Fruit fly (Drosophila melanogaster): ENCODE data around the gene CG34049.

CG34049 gene

DNA sequence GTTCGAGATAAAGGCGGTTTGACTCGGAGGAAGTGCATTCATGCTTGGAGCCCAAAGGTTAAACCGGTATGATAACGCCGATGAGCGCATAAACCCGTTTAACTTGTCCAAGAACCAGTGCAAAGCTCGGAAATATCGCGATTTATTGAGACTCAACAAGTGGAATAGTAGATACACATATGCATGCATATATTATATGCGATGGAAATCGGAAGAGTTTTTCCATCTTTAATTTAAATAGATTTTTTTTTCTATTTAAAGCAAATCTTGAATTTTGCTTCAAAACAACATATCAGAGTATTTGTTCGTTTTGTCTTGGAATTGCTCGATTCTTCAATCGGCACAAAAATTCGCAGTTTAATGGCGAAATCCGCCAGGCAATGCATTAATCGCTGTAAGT, 42.7 kb downstream of the CG34049 start:
- TF ChIP-seq Hr78 (GFP tag; optimal IDR thresholded peaks at IDR 0.05) (no peak), sage (GFP tag; optimal IDR thresholded peaks at IDR 0.05) (peak; percentile 9), N (GFP tag; optimal IDR thresholded peaks at IDR 0.05) (no peak), GATAd (GFP tag; optimal IDR thresholded peaks at IDR 0.05) (no peak), HLH106 (tag; optimal IDR thresholded peaks at IDR 0.05) (no peak), Dif (GFP tag; optimal IDR thresholded peaks at IDR 0.05; ENCODE audit: partially characterized antibody) (peak; percentile 25)

DNA sequence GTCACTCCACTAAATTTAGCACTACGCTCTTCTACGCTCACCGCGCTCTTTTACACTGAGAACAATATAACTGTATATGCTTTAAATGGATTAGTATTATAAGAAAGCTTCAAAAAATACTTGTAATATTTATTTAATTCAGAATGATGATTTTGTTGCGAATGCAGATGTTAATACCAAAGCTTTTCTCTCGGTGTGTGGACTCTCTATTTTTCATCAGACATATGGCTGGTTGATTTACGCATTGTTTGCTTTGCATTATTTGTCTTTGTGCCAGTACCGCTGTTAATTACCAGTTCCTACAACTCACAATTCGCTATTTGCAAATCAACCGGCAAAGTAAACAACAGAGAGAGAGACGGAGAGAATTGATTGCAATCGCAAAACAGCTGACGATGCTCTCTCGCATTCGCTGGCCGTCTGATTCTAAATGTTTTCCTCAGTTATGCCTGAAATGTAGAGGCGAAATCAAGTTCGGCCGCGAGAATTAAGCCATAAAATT, 43.4 kb downstream of the CG34049 start:
- TF ChIP-seq lola (GFP tag; optimal IDR thresholded peaks at IDR 0.05): no peak
- peak; percentile 98 for TF ChIP-seq fru (GFP tag; optimal IDR thresholded peaks at IDR 0.05)
- no peak for TF ChIP-seq Dfd (GFP tag; optimal IDR thresholded peaks at IDR 0.05)
- peak; percentile 86 for TF ChIP-seq Mio (GFP tag; optimal IDR thresholded peaks at IDR 0.05)
- peak; percentile 78 for TF ChIP-seq Dif (GFP tag; optimal IDR thresholded peaks at IDR 0.05; ENCODE audit: partially characterized antibody)
- peak; percentile 100 for TF ChIP-seq Hr83 (GFP tag; optimal IDR thresholded peaks at IDR 0.05; ENCODE audit: poor library complexity, severe bottlenecking)
- no peak for TF ChIP-seq usp (GFP tag; optimal IDR thresholded peaks at IDR 0.05)
- peak; percentile 96 for TF ChIP-seq sage (GFP tag; optimal IDR thresholded peaks at IDR 0.05)
- no peak for TF ChIP-seq Hr78 (GFP tag; optimal IDR thresholded peaks at IDR 0.05)
- TF ChIP-seq HLH106 (tag; optimal IDR thresholded peaks at IDR 0.05): peak; percentile 97
- TF ChIP-seq N (GFP tag; optimal IDR thresholded peaks at IDR 0.05): no peak
- peak; percentile 89 for TF ChIP-seq dmrt93B (GFP tag; optimal IDR thresholded peaks at IDR 0.05)
- TF ChIP-seq dsf (GFP tag; optimal IDR thresholded peaks at IDR 0.05; ENCODE audit: borderline replicate concordance): peak; percentile 93
- TF ChIP-seq tai (GFP tag; optimal IDR thresholded peaks at IDR 0.05): peak; percentile 97
- peak; percentile 98 for TF ChIP-seq brk (GFP tag; optimal IDR thresholded peaks at IDR 0.05)
- peak; percentile 99 for TF ChIP-seq h (GFP tag; optimal IDR thresholded peaks at IDR 0.05)
- no peak for TF ChIP-seq Vsx2 (GFP tag; optimal IDR thresholded peaks at IDR 0.05; ENCODE audit: partially characterized antibody)
- TF ChIP-seq GATAd (GFP tag; optimal IDR thresholded peaks at IDR 0.05): peak; percentile 96
- TF ChIP-seq Abd-B (GFP tag; optimal IDR thresholded peaks at IDR 0.05): no peak
- no peak for TF ChIP-seq CrebA (GFP tag; optimal IDR thresholded peaks at IDR 0.05; ENCODE audit: borderline replicate concordance)
- peak; percentile 99 for TF ChIP-seq OdsH (GFP tag; optimal IDR thresholded peaks at IDR 0.05)
- peak; percentile 54 to 79 for TF ChIP-seq dl (GFP tag; optimal IDR thresholded peaks at IDR 0.05; ENCODE audit: insufficient read depth in 1 of 2, partially characterized antibody in 2 of 2)
- TF ChIP-seq rgr (GFP tag; optimal IDR thresholded peaks at IDR 0.05): peak; percentile 99
- TF ChIP-seq Jra (GFP tag; optimal IDR thresholded peaks at IDR 0.05): peak; percentile 98
- peak; percentile 99 for TF ChIP-seq Sp1 (GFP tag; optimal IDR thresholded peaks at IDR 0.05)
- peak; percentile 83 for TF ChIP-seq jim (GFP tag; optimal IDR thresholded peaks at IDR 0.05)
- peak; percentile 85 to 98 for TF ChIP-seq foxo (GFP tag; optimal IDR thresholded peaks at IDR 0.05)
- peak; percentile 89 for TF ChIP-seq CG9705 (GFP tag; optimal IDR thresholded peaks at IDR 0.05)
- peak; percentile 99 for TF ChIP-seq br (GFP tag; optimal IDR thresholded peaks at IDR 0.05)
- TF ChIP-seq Rel (GFP tag; optimal IDR thresholded peaks at IDR 0.05): peak; percentile 87
- TF ChIP-seq Rel (tag; optimal IDR thresholded peaks at IDR 0.05): peak; percentile 88
- peak; percentile 93 for TF ChIP-seq woc (GFP tag; optimal IDR thresholded peaks at IDR 0.05)
- no peak for TF ChIP-seq pan (optimal IDR thresholded peaks at IDR 0.05)
- TF ChIP-seq psq (GFP tag; optimal IDR thresholded peaks at IDR 0.05): peak; percentile 98
- peak; percentile 99 for TF ChIP-seq Hnf4 (GFP tag; optimal IDR thresholded peaks at IDR 0.05)
- TF ChIP-seq CG32264 (GFP tag; optimal IDR thresholded peaks at IDR 0.05): peak; percentile 95
- TF ChIP-seq Myc (optimal IDR thresholded peaks at IDR 0.05): no peak
- TF ChIP-seq ey (GFP tag; optimal IDR thresholded peaks at IDR 0.05): peak; percentile 98
- TF ChIP-seq sv (GFP tag; optimal IDR thresholded peaks at IDR 0.05): peak; percentile 89

Data from whole organism, wandering third instar larva.